Worm (Caenorhabditis elegans): Measurements from ENCODE around the gene Y53C12B.1.
A peak's percentile ranks its signal among the peaks of the same experiment; 100 is the strongest.

Y53C12B.1 gene

DNA sequence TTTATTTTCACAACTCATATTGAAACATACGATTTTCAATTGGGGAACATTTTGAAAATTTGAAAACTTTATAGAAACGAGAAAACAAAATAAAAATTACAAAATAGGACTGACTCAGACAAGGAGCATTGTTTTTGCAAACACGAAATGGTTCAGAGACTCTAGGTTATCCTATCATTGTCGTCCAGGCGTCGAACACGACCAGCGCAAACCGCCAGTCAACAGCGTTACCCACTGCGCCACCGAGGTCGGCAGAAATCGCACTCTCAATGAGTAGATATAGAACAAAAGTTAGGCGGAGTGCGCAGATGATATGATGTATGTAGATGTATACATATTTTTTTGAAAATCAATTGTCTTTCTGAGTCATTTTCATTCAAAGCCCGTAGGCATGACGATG lies 28.8 kb upstream of the Y53C12B.1 start:
- TF ChIP-seq ceh-14 (tag; optimal IDR thresholded peaks at IDR 0.05) (peak; percentile 87), ahr-1 (tag; optimal IDR thresholded peaks at IDR 0.05) (no peak), fax-1 (tag; optimal IDR thresholded peaks at IDR 0.05) (peak; percentile 68), hlh-6 (tag; optimal IDR thresholded peaks at IDR 0.05) (peak; percentile 84), lin-11 (tag; optimal IDR thresholded peaks at IDR 0.05) (peak; percentile 71), npax-4 (tag; optimal IDR thresholded peaks at IDR 0.05) (peak; percentile 50), ceh-34 (tag; optimal IDR thresholded peaks at IDR 0.05) (peak; percentile 81), Y22D7AL.16 (tag; optimal IDR thresholded peaks at IDR 0.05) (peak; percentile 66), syd-9 (tag; optimal IDR thresholded peaks at IDR 0.05) (peak; percentile 78), C08G9.2 (tag; optimal IDR thresholded peaks at IDR 0.05) (peak; percentile 70), fkh-10 (GFP tag; optimal IDR thresholded peaks at IDR 0.05) (no peak), ztf-16 (tag; optimal IDR thresholded peaks at IDR 0.05) (peak; percentile 86), fkh-6 (tag; optimal IDR thresholded peaks at IDR 0.05) (peak; percentile 86), eyg-1 (tag; optimal IDR thresholded peaks at IDR 0.05) (peak; percentile 64), pat-9 (tag; optimal IDR thresholded peaks at IDR 0.05) (peak; percentile 70), tbx-7 (tag; optimal IDR thresholded peaks at IDR 0.05) (peak; percentile 26), T23F11.4 (GFP tag; optimal IDR thresholded peaks at IDR 0.05) (peak; percentile 76), ceh-9 (tag; optimal IDR thresholded peaks at IDR 0.05) (peak; percentile 62), hlh-30 (tag; optimal IDR thresholded peaks at IDR 0.05; ENCODE audit: insufficient read depth) (peak; percentile 2), gmeb-2 (tag; optimal IDR thresholded peaks at IDR 0.05) (peak; percentile 84), hlh-13 (GFP tag; optimal IDR thresholded peaks at IDR 0.05) (peak; percentile 81), unc-86 (tag; optimal IDR thresholded peaks at IDR 0.05) (peak; percentile 87), ttx-3 (tag; optimal IDR thresholded peaks at IDR 0.05) (peak; percentile 90), ama-1 (optimal IDR thresholded peaks at IDR 0.05) (no peak), C38D4.7 (GFP tag; optimal IDR thresholded peaks at IDR 0.05) (peak; percentile 81), elt-4 (tag; optimal IDR thresholded peaks at IDR 0.05) (no peak), ceh-19 (GFP tag; optimal IDR thresholded peaks at IDR 0.05) (peak; percentile 82), ceh-48 (tag; optimal IDR thresholded peaks at IDR 0.05) (peak; percentile 66), pax-1 (tag; optimal IDR thresholded peaks at IDR 0.05) (no peak), hlh-8 (tag; optimal IDR thresholded peaks at IDR 0.05) (no peak), sox-4 (tag; optimal IDR thresholded peaks at IDR 0.05) (peak; percentile 79), nhr-232 (tag; optimal IDR thresholded peaks at IDR 0.05) (peak; percentile 79), unc-42 (tag; optimal IDR thresholded peaks at IDR 0.05) (peak; percentile 43), odd-2 (tag; optimal IDR thresholded peaks at IDR 0.05) (no peak), ceh-2 (tag; optimal IDR thresholded peaks at IDR 0.05) (peak; percentile 76), K09A11.1 (tag; optimal IDR thresholded peaks at IDR 0.05; ENCODE audit: insufficient read depth) (peak; percentile 61), F13H6.1 (tag; optimal IDR thresholded peaks at IDR 0.05) (peak; percentile 41), ceh-18 (tag; optimal IDR thresholded peaks at IDR 0.05) (peak; percentile 10), ref-2 (tag; optimal IDR thresholded peaks at IDR 0.05) (peak; percentile 73), hlh-15 (tag; optimal IDR thresholded peaks at IDR 0.05) (no peak), pha-2 (tag; optimal IDR thresholded peaks at IDR 0.05) (peak; percentile 78), dve-1 (tag; optimal IDR thresholded peaks at IDR 0.05) (peak; percentile 83), nhr-11 (tag; optimal IDR thresholded peaks at IDR 0.05) (no peak), ceh-30 (tag; optimal IDR thresholded peaks at IDR 0.05) (no peak), rnt-1 (tag; optimal IDR thresholded peaks at IDR 0.05) (peak; percentile 77), K02D7.2 (tag; optimal IDR thresholded peaks at IDR 0.05) (peak; percentile 50), pqm-1 (tag; optimal IDR thresholded peaks at IDR 0.05) (peak; percentile 39), elt-2 (tag; optimal IDR thresholded peaks at IDR 0.05) (peak; percentile 90), tbx-2 (tag; optimal IDR thresholded peaks at IDR 0.05) (peak; percentile 73), ceh-24 (tag; optimal IDR thresholded peaks at IDR 0.05) (peak; percentile 63), nfya-1 (tag; optimal IDR thresholded peaks at IDR 0.05) (peak; percentile 46), che-1 (tag; optimal IDR thresholded peaks at IDR 0.05) (peak; percentile 80), sox-2 (GFP tag; IDR thresholded peaks at IDR 0.05) (peak; percentile 83), ceh-6 (GFP tag; optimal IDR thresholded peaks at IDR 0.05) (peak; percentile 84)

Data from whole organism, late embryonic.